Worm (Caenorhabditis elegans): Measurements from ENCODE around the gene ints-2.

Gene ints-2

ce11 chrV:14185438-14185837, at the start of gene ints-2, which contains the start of gene trm-1:
TSS of gene ints-2 (plus strand) at chrV:14185686.
TSS of gene trm-1 (minus strand) at chrV:14185612.
- TF ChIP-seq hmg-11 (tag; optimal IDR thresholded peaks at IDR 0.05) (peak; percentile 62), ceh-16 (tag; optimal IDR thresholded peaks at IDR 0.05) (no peak), nhr-237 (tag; optimal IDR thresholded peaks at IDR 0.05) (no peak), nhr-43 (tag; optimal IDR thresholded peaks at IDR 0.05; ENCODE audit: poor library complexity, severe bottlenecking) (peak; percentile 54), nfya-1 (tag; optimal IDR thresholded peaks at IDR 0.05; ENCODE audit: insufficient read depth) (peak; percentile 66), elt-2 (tag; optimal IDR thresholded peaks at IDR 0.05) (peak; percentile 21), fkh-10 (GFP tag; optimal IDR thresholded peaks at IDR 0.05) (peak; percentile 57), pha-4 (tag; optimal IDR thresholded peaks at IDR 0.05) (peak; percentile 78), ceh-28 (tag; optimal IDR thresholded peaks at IDR 0.05) (peak; percentile 2), R02D3.7 (tag; optimal IDR thresholded peaks at IDR 0.05) (peak; percentile 47), ZK546.5 (tag; optimal IDR thresholded peaks at IDR 0.05) (no peak), lin-39 (tag; optimal IDR thresholded peaks at IDR 0.05) (peak; percentile 66), unc-62 (GFP tag; optimal IDR thresholded peaks at IDR 0.05) (no peak), aly-2 (tag; optimal IDR thresholded peaks at IDR 0.05) (no peak), snpc-4 (tag; optimal IDR thresholded peaks at IDR 0.05) (no peak), jun-1 (tag; optimal IDR thresholded peaks at IDR 0.05) (peak; percentile 32), mml-1 (tag; optimal IDR thresholded peaks at IDR 0.05) (no peak), nhr-23 (tag; optimal IDR thresholded peaks at IDR 0.05) (peak; percentile 55), nhr-67 (tag; optimal IDR thresholded peaks at IDR 0.05) (no peak), nhr-25 (tag; optimal IDR thresholded peaks at IDR 0.05) (peak; percentile 36), pqm-1 (tag; optimal IDR thresholded peaks at IDR 0.05) (peak; percentile 36), ceh-9 (tag; optimal IDR thresholded peaks at IDR 0.05) (no peak), ama-1 (optimal IDR thresholded peaks at IDR 0.05) (no peak), nhr-11 (tag; optimal IDR thresholded peaks at IDR 0.05) (no peak), lin-15B (tag; optimal IDR thresholded peaks at IDR 0.05) (peak; percentile 90), sea-2 (GFP tag; optimal IDR thresholded peaks at IDR 0.05) (no peak), nhr-28 (tag; optimal IDR thresholded peaks at IDR 0.05) (no peak), egl-5 (tag; optimal IDR thresholded peaks at IDR 0.05) (peak; percentile 3), fkh-2 (tag; optimal IDR thresholded peaks at IDR 0.05) (no peak)

- TF ChIP-seq snpc-4 (tag; optimal IDR thresholded peaks at IDR 0.05) (peak; percentile 49), nfya-1 (tag; optimal IDR thresholded peaks at IDR 0.05; ENCODE audit: insufficient read depth) (peak; percentile 79), ama-1 (optimal IDR thresholded peaks at IDR 0.05) (no peak), ztf-4 (tag; optimal IDR thresholded peaks at IDR 0.05) (no peak), pha-4 (tag; optimal IDR thresholded peaks at IDR 0.05) (peak; percentile 93), aly-2 (tag; optimal IDR thresholded peaks at IDR 0.05) (no peak), nhr-237 (tag; optimal IDR thresholded peaks at IDR 0.05) (no peak), tbx-2 (tag; optimal IDR thresholded peaks at IDR 0.05) (peak; percentile 1), nhr-11 (tag; optimal IDR thresholded peaks at IDR 0.05) (no peak), nhr-23 (tag; optimal IDR thresholded peaks at IDR 0.05) (peak; percentile 90), lin-15B (tag; optimal IDR thresholded peaks at IDR 0.05) (peak; percentile 33), nhr-67 (tag; optimal IDR thresholded peaks at IDR 0.05) (no peak), nhr-76 (tag; optimal IDR thresholded peaks at IDR 0.05) (no peak), nhr-12 (tag; optimal IDR thresholded peaks at IDR 0.05) (no peak), lin-39 (tag; optimal IDR thresholded peaks at IDR 0.05) (peak; percentile 47), fos-1 (tag; optimal IDR thresholded peaks at IDR 0.05) (no peak), fkh-10 (GFP tag; optimal IDR thresholded peaks at IDR 0.05) (no peak), eor-1 (tag; optimal IDR thresholded peaks at IDR 0.05) (no peak), elt-1 (tag; optimal IDR thresholded peaks at IDR 0.05) (no peak), egl-5 (tag; optimal IDR thresholded peaks at IDR 0.05) (no peak), skn-1 (tag; optimal IDR thresholded peaks at IDR 0.05) (no peak), pqm-1 (tag; optimal IDR thresholded peaks at IDR 0.05) (no peak), mml-1 (tag; optimal IDR thresholded peaks at IDR 0.05) (no peak), fkh-2 (tag; optimal IDR thresholded peaks at IDR 0.05) (no peak), lsy-12 (tag; optimal IDR thresholded peaks at IDR 0.05) (peak; percentile 61), jun-1 (tag; optimal IDR thresholded peaks at IDR 0.05) (peak; percentile 52), egl-27 (tag; optimal IDR thresholded peaks at IDR 0.05) (peak; percentile 10), sea-2 (GFP tag; optimal IDR thresholded peaks at IDR 0.05) (no peak), zag-1 (tag; optimal IDR thresholded peaks at IDR 0.05) (no peak), elt-2 (tag; optimal IDR thresholded peaks at IDR 0.05) (peak; percentile 55), elt-3 (tag; optimal IDR thresholded peaks at IDR 0.05) (peak in 1 of 3 experiments; percentile 18), daf-12 (tag; optimal IDR thresholded peaks at IDR 0.05) (no peak), ceh-16 (tag; optimal IDR thresholded peaks at IDR 0.05) (no peak), nhr-25 (tag; optimal IDR thresholded peaks at IDR 0.05) (peak; percentile 77), ztf-11 (tag; optimal IDR thresholded peaks at IDR 0.05) (no peak), nhr-43 (tag; optimal IDR thresholded peaks at IDR 0.05; ENCODE audit: poor library complexity, severe bottlenecking) (peak; percentile 33), ceh-28 (tag; optimal IDR thresholded peaks at IDR 0.05) (peak; percentile 17), ceh-82 (tag; optimal IDR thresholded peaks at IDR 0.05) (no peak), nhr-28 (tag; optimal IDR thresholded peaks at IDR 0.05) (no peak), ceh-9 (tag; optimal IDR thresholded peaks at IDR 0.05) (no peak), mdl-1 (tag; optimal IDR thresholded peaks at IDR 0.05) (peak; percentile 62), R02D3.7 (tag; optimal IDR thresholded peaks at IDR 0.05) (no peak), unc-62 (GFP tag; optimal IDR thresholded peaks at IDR 0.05) (no peak), unc-39 (tag; optimal IDR thresholded peaks at IDR 0.05) (no peak), ZK546.5 (tag; optimal IDR thresholded peaks at IDR 0.05) (no peak), nhr-77 (tag; optimal IDR thresholded peaks at IDR 0.05) (no peak), hmg-11 (tag; optimal IDR thresholded peaks at IDR 0.05) (peak; percentile 65)
These were observed 49.3 kb upstream of the ints-2 start for ce11 chrV:14136152-14136551.
